Worm (Caenorhabditis elegans): ENCODE results near the gene famh-161.

DNA sequence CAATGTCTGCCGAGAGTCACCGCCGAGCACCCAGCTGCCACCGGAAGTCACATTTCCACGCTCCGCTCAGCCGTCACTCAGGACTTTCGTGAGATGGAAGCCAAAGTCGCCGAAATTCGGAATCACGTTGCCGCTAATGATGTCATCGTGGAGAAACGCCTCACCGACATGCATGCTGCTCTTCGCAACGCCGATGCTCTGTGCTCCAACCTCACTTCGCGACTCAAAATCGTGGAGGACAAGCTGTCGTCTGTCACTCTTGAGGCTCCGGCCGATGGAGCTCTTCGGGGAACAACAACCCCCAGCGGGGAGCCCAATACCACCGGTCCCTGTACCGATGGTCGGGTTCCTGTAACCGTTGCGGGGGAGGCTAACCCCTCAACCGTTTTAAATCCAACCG is 27.4 kb downstream of the famh-161 start:
- TF ChIP-seq sea-2 (GFP tag; IDR thresholded peaks at IDR 0.05) (no peak), unc-62 (GFP tag; optimal IDR thresholded peaks at IDR 0.05) (no peak), nfya-1 (tag; optimal IDR thresholded peaks at IDR 0.05; ENCODE audit: borderline replicate concordance, insufficient read depth) (no peak), snpc-4 (GFP tag; optimal IDR thresholded peaks at IDR 0.05) (no peak), snpc-4 (tag; optimal IDR thresholded peaks at IDR 0.05) (no peak)
